Fruit fly (Drosophila melanogaster) whole organism, embryonic: ENCODE data around the gene Cdc7.
A peak's percentile ranks its signal among the peaks of the same experiment; 100 is the strongest.

Experiments
- Awh ChIP-seq: fragments of 200-800 bp; sonication (Bioruptor generic); IDR thresholded peaks from 2 replicates; pipeline ENCODE4, ENCODE4 v1.3.6; 2022; ENCODE audit warnings: missing biosample characterization, missing genetic modification characterization
- BEAF-32 ChIP-seq: fragments of 200-800 bp; sonication (Bioruptor generic); optimal IDR thresholded peaks from 3 replicates; lab custom pipeline; 2017; ENCODE audit warnings: missing biosample characterization, missing genetic modification characterization, mild to moderate bottlenecking, moderate library complexity, missing genetic modification reagents
- CG10366 ChIP-seq: fragments of 200-800 bp; sonication (Bioruptor generic); IDR thresholded peaks from 2 replicates; pipeline ENCODE4 v1.3.6; 2022; ENCODE audit warnings: missing biosample characterization, missing genetic modification characterization
- CG12219 ChIP-seq: fragments of 200-800 bp; sonication (Bioruptor generic); optimal IDR thresholded peaks from 3 replicates; lab custom pipeline; 2018; ENCODE audit warnings: missing biosample characterization, mild to moderate bottlenecking, missing genetic modification characterization
- CG15479 ChIP-seq: fragments of 200-800 bp; sonication (Bioruptor generic); optimal IDR thresholded peaks from 3 replicates; lab custom pipeline; 2019; ENCODE audit warnings: missing biosample characterization, mild to moderate bottlenecking, missing genetic modification characterization, moderate library complexity
- CG15601 ChIP-seq: fragments of 200-800 bp; sonication (Bioruptor generic); optimal IDR thresholded peaks from 3 replicates; lab custom pipeline; 2019; ENCODE audit warnings: missing biosample characterization, mild to moderate bottlenecking, missing genetic modification characterization, moderate library complexity
- CG1832 ChIP-seq: fragments of 200-800 bp; sonication (Bioruptor generic); optimal IDR thresholded peaks from 2 replicates; lab custom pipeline; 2017; ENCODE audit warnings: missing biosample characterization, mild to moderate bottlenecking, missing genetic modification characterization, inconsistent platforms
- CG2120 ChIP-seq: fragments of 200-800 bp; sonication (Bioruptor generic); optimal IDR thresholded peaks from 3 replicates; lab custom pipeline; 2016; ENCODE audit warnings: missing biosample characterization, missing genetic modification characterization
- CG30020 ChIP-seq: fragments of 200-800 bp; optimal IDR thresholded peaks from 2 replicates; lab custom pipeline; 2019; ENCODE audit warnings: missing biosample characterization, mild to moderate bottlenecking, missing genetic modification characterization, moderate library complexity
- CG31388 ChIP-seq: fragments of 200-800 bp; sonication (Bioruptor generic); optimal IDR thresholded peaks from 2 replicates; lab custom pipeline; 2016; ENCODE audit warnings: missing biosample characterization, missing genetic modification characterization
- CG34376 ChIP-seq: fragments of 200-800 bp; sonication (Bioruptor generic); optimal IDR thresholded peaks from 2 replicates; lab custom pipeline; 2018; ENCODE audit warnings: missing biosample characterization, mild to moderate bottlenecking, missing genetic modification characterization
- CG34422 ChIP-seq: fragments of 200-800 bp; sonication (Bioruptor generic); IDR thresholded peaks from 3 replicates; pipeline ENCODE4 v1.3.6; 2022; ENCODE audit warnings: missing biosample characterization, missing genetic modification characterization
- CG43689 ChIP-seq: fragments of 200-800 bp; sonication (Bioruptor generic); IDR thresholded peaks from 2 replicates; pipeline ENCODE4 v1.3.6; 2022; ENCODE audit warnings: missing biosample characterization, missing genetic modification characterization
- CG4404 ChIP-seq: fragments of 200-800 bp; sonication (Bioruptor generic); IDR thresholded peaks from 2 replicates; pipeline ENCODE4 v1.3.6; 2022; ENCODE audit warnings: missing biosample characterization, missing genetic modification characterization
- CG4707 ChIP-seq: fragments of 200-800 bp; sonication (Bioruptor generic); optimal IDR thresholded peaks from 2 replicates; lab custom pipeline; 2018; ENCODE audit warnings: missing biosample characterization, mild to moderate bottlenecking, missing genetic modification characterization, moderate library complexity
- CG7372 ChIP-seq: fragments of 200-800 bp; sonication (Bioruptor generic); IDR thresholded peaks from 2 replicates; pipeline ENCODE4 v1.3.6; 2022; ENCODE audit warnings: missing biosample characterization, missing genetic modification characterization
- CG7987 ChIP-seq: fragments of 200-800 bp; sonication (Bioruptor generic); optimal IDR thresholded peaks from 2 replicates; lab custom pipeline; 2018; ENCODE audit warnings: missing biosample characterization, mild to moderate bottlenecking, missing genetic modification characterization, moderate library complexity
- CG9797 ChIP-seq: fragments of 200-800 bp; sonication (Bioruptor generic); optimal IDR thresholded peaks from 3 replicates; lab custom pipeline; 2018; ENCODE audit warnings: missing biosample characterization, mild to moderate bottlenecking, missing genetic modification characterization
- CG9876 ChIP-seq: fragments of 200-800 bp; sonication (Bioruptor generic); optimal IDR thresholded peaks from 2 replicates; lab custom pipeline; 2016; ENCODE audit warnings: missing biosample characterization, missing genetic modification characterization
- CkIIα-i1 ChIP-seq: fragments of 200-800 bp; sonication (Bioruptor generic); IDR thresholded peaks from 2 replicates; pipeline ENCODE4 v1.3.6; 2022; ENCODE audit warnings: missing biosample characterization, missing genetic modification characterization
- D19B ChIP-seq: fragments of 200-800 bp; sonication (Bioruptor generic); optimal IDR thresholded peaks from 2 replicates; lab custom pipeline; 2017; ENCODE audit warnings: missing biosample characterization, mild to moderate bottlenecking, missing genetic modification characterization
- Dip2 ChIP-seq: fragments of 200-800 bp; sonication (Bioruptor generic); IDR thresholded peaks from 2 replicates; pipeline ENCODE4 v1.3.6; 2022; ENCODE audit warnings: missing biosample characterization, missing genetic modification characterization
- Ets97D ChIP-seq: fragments of 200-800 bp; sonication (Bioruptor generic); optimal IDR thresholded peaks from 3 replicates; lab custom pipeline; 2016; ENCODE audit warnings: missing biosample characterization, missing genetic modification characterization
- GATAe ChIP-seq: fragments of 200-800 bp; sonication (Bioruptor generic); conservative IDR thresholded peaks from 2 replicates; pipeline ENCODE4 v1.3.6; 2022; ENCODE audit warnings: missing biosample characterization, missing genetic modification characterization
- Mad ChIP-seq: fragments of 200-800 bp; sonication (Bioruptor generic); optimal IDR thresholded peaks from 2 replicates; lab custom pipeline; 2016; ENCODE audit warnings: missing biosample characterization, missing genetic modification characterization
- NC2β ChIP-seq: fragments of 200-800 bp; sonication (Bioruptor generic); optimal IDR thresholded peaks from 2 replicates; lab custom pipeline; 2016; ENCODE audit warnings: missing biosample characterization, missing genetic modification characterization
- NK7.1 ChIP-seq: fragments of 200-800 bp; sonication (Bioruptor generic); optimal IDR thresholded peaks from 3 replicates; lab custom pipeline; 2016; ENCODE audit warnings: missing biosample characterization, missing genetic modification characterization
- Oaz ChIP-seq: fragments of 200-800 bp; sonication (Bioruptor generic); IDR thresholded peaks from 2 replicates; pipeline ENCODE4 v1.3.6; 2022; ENCODE audit warnings: missing biosample characterization, missing genetic modification characterization
- Oli ChIP-seq: fragments of 200-800 bp; sonication (Bioruptor generic); optimal IDR thresholded peaks from 2 replicates; lab custom pipeline; 2018; ENCODE audit warnings: missing biosample characterization, mild to moderate bottlenecking, missing genetic modification characterization, moderate library complexity
- Tbp ChIP-seq: fragments of >200 bp; optimal IDR thresholded peaks from 2 replicates; lab custom pipeline; 2018; ENCODE audit warnings: missing biosample characterization, missing genetic modification characterization
- Usf ChIP-seq: fragments of 200-800 bp; sonication (Bioruptor generic); optimal IDR thresholded peaks from 2 replicates; lab custom pipeline; 2017; ENCODE audit warnings: missing genotype, missing biosample characterization, missing genetic modification characterization
- br ChIP-seq: fragments of >200 bp; optimal IDR thresholded peaks from 2 replicates; lab custom pipeline; 2017
- cas ChIP-seq: fragments of 200-800 bp; sonication (Bioruptor generic); IDR thresholded peaks from 2 replicates; pipeline ENCODE4 v1.3.6; 2022; ENCODE audit warnings: missing biosample characterization, missing genetic modification characterization
- chinmo ChIP-seq: fragments of 200-800 bp; sonication (Bioruptor generic); IDR thresholded peaks from 4 replicates; pipeline ENCODE4 v1.3.6; 2022; ENCODE audit warnings: missing biosample characterization, missing genetic modification characterization; ENCODE audit not compliant: partially characterized antibody
- chm ChIP-seq: fragments of 200-800 bp; sonication (Bioruptor generic); IDR thresholded peaks from 2 replicates; pipeline ENCODE4 v1.3.6; 2022; ENCODE audit warnings: missing biosample characterization, missing genetic modification characterization
- crol ChIP-seq: fragments of 200-800 bp; sonication (Bioruptor generic); IDR thresholded peaks from 2 replicates; pipeline ENCODE4 v1.3.6; 2022; ENCODE audit warnings: missing biosample characterization, missing genetic modification characterization
- disco-r ChIP-seq: fragments of 200-800 bp; sonication (Bioruptor generic); optimal IDR thresholded peaks from 2 replicates; lab custom pipeline; 2016; ENCODE audit warnings: missing biosample characterization, missing genetic modification characterization
- fd102C ChIP-seq: fragments of 200-800 bp; sonication (Bioruptor generic); optimal IDR thresholded peaks from 2 replicates; lab custom pipeline; 2018; ENCODE audit warnings: missing biosample characterization, mild to moderate bottlenecking, missing genetic modification characterization, moderate library complexity
- fd96Cb ChIP-seq: fragments of 200-800 bp; sonication (Bioruptor generic); optimal IDR thresholded peaks from 2 replicates; lab custom pipeline; 2018; ENCODE audit warnings: missing biosample characterization, mild to moderate bottlenecking, missing genetic modification characterization, moderate library complexity
- grau ChIP-seq: fragments of 200-800 bp; optimal IDR thresholded peaks from 3 replicates; lab custom pipeline; 2019; ENCODE audit warnings: missing biosample characterization, mild to moderate bottlenecking, missing genetic modification characterization, moderate library complexity
- gsb-n ChIP-seq: fragments of 200-800 bp; sonication (Bioruptor generic); optimal IDR thresholded peaks from 3 replicates; lab custom pipeline; 2018; ENCODE audit warnings: missing biosample characterization, mild to moderate bottlenecking, missing genetic modification characterization
- lmd ChIP-seq: fragments of 200-800 bp; sonication (Bioruptor generic); IDR thresholded peaks from 2 replicates; pipeline ENCODE4 v1.3.6; 2022; ENCODE audit warnings: missing biosample characterization, missing genetic modification characterization
- nom ChIP-seq: fragments of 200-800 bp; sonication (Bioruptor generic); optimal IDR thresholded peaks from 2 replicates; lab custom pipeline; 2017; ENCODE audit warnings: missing biosample characterization, missing genetic modification characterization, mild to moderate bottlenecking, moderate library complexity, missing genetic modification reagents
- pita ChIP-seq: fragments of 200-800 bp; sonication (Bioruptor generic); optimal IDR thresholded peaks from 2 replicates; lab custom pipeline; 2017; ENCODE audit warnings: missing biosample characterization, mild to moderate bottlenecking, missing genetic modification characterization
- prd ChIP-seq, 3 experiments: fragments of >200 bp in 2 of 3; fragments of 200-800 bp in 1 of 3; sonication (Bioruptor generic) in 1 of 3; optimal IDR thresholded peaks in 2 of 3; IDR thresholded peaks in 1 of 3; 2 replicates in 2 of 3; 3 replicates in 1 of 3; pipeline versions ENCODE4 v1.3.6 to Lab custom; 2017 to 2022; ENCODE audit warnings: missing biosample characterization in 1 of 3, missing genetic modification characterization in 1 of 3
- ssp ChIP-seq: fragments of 200-800 bp; sonication (Bioruptor generic); IDR thresholded peaks from 2 replicates; pipeline ENCODE4 v1.3.6; 2022; ENCODE audit warnings: missing biosample characterization, missing genetic modification characterization
- tap ChIP-seq: fragments of 200-800 bp; optimal IDR thresholded peaks from 3 replicates; lab custom pipeline; 2019; ENCODE audit warnings: missing biosample characterization, mild to moderate bottlenecking, missing genetic modification characterization, moderate library complexity
- toy ChIP-seq: fragments of 200-800 bp; sonication (Bioruptor generic); IDR thresholded peaks from 2 replicates; pipeline ENCODE4 v1.3.6; 2022; ENCODE audit warnings: missing biosample characterization, missing genetic modification characterization
- tx ChIP-seq: fragments of 200-800 bp; sonication (Bioruptor generic); optimal IDR thresholded peaks from 2 replicates; lab custom pipeline; 2016; ENCODE audit warnings: missing biosample characterization, missing genetic modification characterization
- z ChIP-seq: fragments of 200-800 bp; sonication (Bioruptor generic); IDR thresholded peaks from 3 replicates; pipeline ENCODE4 v1.3.6; 2022; ENCODE audit warnings: missing biosample characterization, missing genetic modification characterization

Cdc7 gene

dm6 chrX:6654198-6654831 is at the start of gene Cdc7, which contains the start of gene CG3226 (continued):
- peak; percentile 49 for TF ChIP-seq CG12219 (GFP tag; lab: Kevin White, UChicago)
- 0 out of 2 replicates have a peak, but pooled peaks have one; percentile 55 for TF ChIP-seq chm (GFP tag; lab: Robert Waterston, UW)
- no peak for TF ChIP-seq Tbp (GFP tag; lab: Kevin White, UChicago)
- TF ChIP-seq lmd (GFP tag; lab: Robert Waterston, UW) = peak; percentile 39; the same call in 1 of the 2 replicates
- TF ChIP-seq CG2120 (GFP tag; lab: Kevin White, UChicago) = peak; percentile 42
- TF ChIP-seq NC2β (GFP tag; lab: Kevin White, UChicago) = peak; percentile 85
- peak; percentile 49 for TF ChIP-seq CG9876 (GFP tag; lab: Kevin White, UChicago)
- TF ChIP-seq CG43689 = peak; percentile 32; the same call in 1 of the 2 replicates
- TF ChIP-seq CG34422 (GFP tag; lab: Robert Waterston, UW) = peak; percentile 67; the same call in 1 of the 3 replicates
- peak; percentile 25; the same call in 1 of the 2 replicates for TF ChIP-seq CG10366
- TF ChIP-seq chinmo (GFP tag; lab: Robert Waterston, UW) = 0 out of 4 replicates have a peak, but pooled peaks have one; percentile 11
- no peak for TF ChIP-seq GATAe (GFP tag; lab: Robert Waterston, UW)
- peak; percentile 98 for TF ChIP-seq Ets97D (GFP tag; lab: Kevin White, UChicago)
- TF ChIP-seq CG9797 (GFP tag; lab: Kevin White, UChicago) = peak; percentile 86
- TF ChIP-seq tap = peak; percentile 47
- TF ChIP-seq CG34376 = peak; percentile 93
- TF ChIP-seq CkIIα-i1 (GFP tag; lab: Robert Waterston, UW) = no peak
- TF ChIP-seq tx (GFP tag; lab: Kevin White, UChicago) = no peak
- no peak for TF ChIP-seq fd102C (GFP tag; lab: Kevin White, UChicago)
- no peak for TF ChIP-seq pita (GFP tag; lab: Kevin White, UChicago)
- peak; percentile 9 for TF ChIP-seq Mad
- TF ChIP-seq Dip2 (GFP tag; lab: Robert Waterston, UW) = no peak
- peak; percentile 61 for TF ChIP-seq D19B
- TF ChIP-seq nom (GFP tag; lab: Kevin White, UChicago) = peak; percentile 53
- TF ChIP-seq CG4404 (GFP tag; lab: Robert Waterston, UW) = no peak
- peak; percentile 71 for TF ChIP-seq CG15601
- no peak for TF ChIP-seq Awh (GFP tag; lab: Robert Waterston, UW)
- TF ChIP-seq br (lab: Kevin White, UChicago) = no peak
- peak; percentile 40; the same call in 1 of the 2 replicates for TF ChIP-seq CG7372 (GFP tag; lab: Robert Waterston, UW)
- no peak; the same call in 1 of the 2 replicates for TF ChIP-seq crol
- TF ChIP-seq prd (optimal IDR thresholded peaks at IDR 0.05; lab: Kevin White, UChicago) = no peak
- TF ChIP-seq prd (GFP tag; IDR thresholded peaks at IDR 0.05; lab: Robert Waterston, UW) = no peak
- TF ChIP-seq Usf (GFP tag; lab: Kevin White, UChicago) = peak; percentile 48
- TF ChIP-seq Oaz (GFP tag; lab: Robert Waterston, UW) = no peak
- peak; percentile 64 for TF ChIP-seq CG4707 (GFP tag; lab: Kevin White, UChicago)
- TF ChIP-seq CG1832 (GFP tag; lab: Kevin White, UChicago) = no peak
- TF ChIP-seq z (GFP tag; lab: Robert Waterston, UW) = no peak
- TF ChIP-seq CG31388 (GFP tag; lab: Kevin White, UChicago) = no peak
- TF ChIP-seq cas (GFP tag; lab: Robert Waterston, UW) = no peak
- TF ChIP-seq fd96Cb = no peak
- TF ChIP-seq BEAF-32 = peak; percentile 75
- TF ChIP-seq gsb-n (tag; lab: Kevin White, UChicago) = peak; percentile 59
- peak; percentile 89 for TF ChIP-seq CG7987 (GFP tag; lab: Kevin White, UChicago)
- no peak for TF ChIP-seq toy
- peak; percentile 69 for TF ChIP-seq grau
- TF ChIP-seq CG15479 (GFP tag; lab: Kevin White, UChicago) = peak; percentile 10
- peak; percentile 61 for TF ChIP-seq CG30020 (tag; lab: Kevin White, UChicago)
- peak; percentile 19; the same call in 1 of the 2 replicates for TF ChIP-seq ssp (GFP tag; lab: Robert Waterston, UW)
- TF ChIP-seq Oli (tag; lab: Kevin White, UChicago) = peak; percentile 53
- TF ChIP-seq NK7.1 (GFP tag; lab: Kevin White, UChicago) = no peak
- TF ChIP-seq disco-r (GFP tag; lab: Kevin White, UChicago) = peak; percentile 10
